Worm (Caenorhabditis elegans) whole organism, young adult: ENCODE measurements around the gene ZK792.5.

Source experiments
- C17E4.6 ChIP-seq: fragments of 200-800 bp; sonication (Bioruptor generic); IDR thresholded peaks from 2 replicates; pipeline ENCODE4 v1.3.6; 2022; ENCODE audit warnings: missing genetic modification reagents, missing genetic modification characterization, missing compliant biosample characterization
- T26A5.8 ChIP-seq: sonication (generic microtip); optimal IDR thresholded peaks from 2 replicates; lab custom pipeline; 2016; ENCODE audit warnings: missing genetic modification characterization, missing compliant biosample characterization
- lin-40 ChIP-seq: sonication (generic microtip); optimal IDR thresholded peaks from 2 replicates; lab custom pipeline; 2016; ENCODE audit warnings: missing genetic modification characterization, mild to moderate bottlenecking, missing compliant biosample characterization, missing genotype, missing genetic modification reagents
- nhr-90 ChIP-seq: sonication (generic microtip); optimal IDR thresholded peaks from 2 replicates; lab custom pipeline; 2016; ENCODE audit warnings: missing genotype, mild to moderate bottlenecking, missing genetic modification characterization, missing compliant biosample characterization

- TF ChIP-seq lin-40 (tag; lab: Kevin White, UChicago) (no peak), nhr-90 (no peak), T26A5.8 (no peak), C17E4.6 (no peak)
Measured at ce11 chrIV:11688018-11688417, at the start of gene ZK792.5.
